Fruit fly (Drosophila melanogaster) whole organism, wandering third instar larva: ENCODE data around the gene Shmt.

Experiments
- Abd-B ChIP-seq: fragments of >200 bp; optimal IDR thresholded peaks from 2 replicates; lab custom pipeline; 2017; ENCODE audit warnings: missing biosample characterization, missing genetic modification characterization
- CG32264 ChIP-seq: fragments of 200-800 bp; sonication (Bioruptor generic); optimal IDR thresholded peaks from 2 replicates; lab custom pipeline; 2016; ENCODE audit warnings: missing biosample characterization, missing genetic modification characterization
- CG9705 ChIP-seq: fragments of 200-800 bp; sonication (Bioruptor generic); optimal IDR thresholded peaks from 2 replicates; lab custom pipeline; 2018; ENCODE audit warnings: missing biosample characterization, mild to moderate bottlenecking, missing genetic modification characterization
- CrebA ChIP-seq: fragments of 200-800 bp; sonication (Bioruptor generic); optimal IDR thresholded peaks from 2 replicates; lab custom pipeline; 2016; ENCODE audit warnings: missing biosample characterization, mild to moderate bottlenecking, missing genetic modification characterization, borderline replicate concordance
- Dfd ChIP-seq: fragments of >200 bp; optimal IDR thresholded peaks from 2 replicates; lab custom pipeline; 2017; ENCODE audit warnings: missing biosample characterization, missing genetic modification characterization
- Dif ChIP-seq: fragments of 200-275, 200-300 bp; sonication (Bioruptor generic); optimal IDR thresholded peaks from 2 replicates; lab custom pipeline; 2018; ENCODE audit warnings: missing biosample characterization, missing genetic modification characterization; ENCODE audit not compliant: partially characterized antibody
- GATAd ChIP-seq: sonication (Bioruptor generic); optimal IDR thresholded peaks from 2 replicates; lab custom pipeline; 2016; ENCODE audit warnings: missing biosample characterization, missing genetic modification characterization
- HLH106 ChIP-seq: fragments of 200-800 bp; optimal IDR thresholded peaks from 3 replicates; lab custom pipeline; 2019; ENCODE audit warnings: missing biosample characterization, mild to moderate bottlenecking, missing genetic modification characterization, moderate library complexity
- Hnf4 ChIP-seq: fragments of 200-800 bp; sonication (Bioruptor generic); optimal IDR thresholded peaks from 2 replicates; lab custom pipeline; 2016; ENCODE audit warnings: missing biosample characterization, mild to moderate bottlenecking, missing genetic modification characterization
- Hr78 ChIP-seq: fragments of >200 bp; optimal IDR thresholded peaks from 2 replicates; lab custom pipeline; 2017; ENCODE audit warnings: missing biosample characterization, missing genetic modification characterization
- Hr83 ChIP-seq: fragments of 200-300 bp; sonication (Bioruptor generic); optimal IDR thresholded peaks from 2 replicates; lab custom pipeline; 2016; ENCODE audit warnings: missing biosample characterization, mild to moderate bottlenecking, missing genetic modification characterization, moderate library complexity; ENCODE audit not compliant: poor library complexity, severe bottlenecking
- Jra ChIP-seq: sonication (Bioruptor generic); optimal IDR thresholded peaks from 2 replicates; lab custom pipeline; 2016; ENCODE audit warnings: missing biosample characterization, missing genetic modification characterization
- Mio ChIP-seq: sonication (Bioruptor generic); optimal IDR thresholded peaks from 2 replicates; lab custom pipeline; 2016; ENCODE audit warnings: missing biosample characterization, missing genetic modification characterization
- Myc ChIP-seq: fragments of >200 bp; optimal IDR thresholded peaks from 2 replicates; lab custom pipeline; 2017
- N ChIP-seq: fragments of >200 bp; optimal IDR thresholded peaks from 2 replicates; lab custom pipeline; 2018; ENCODE audit warnings: missing biosample characterization, missing external identifiers, missing genetic modification characterization
- OdsH ChIP-seq: fragments of 200-800 bp; sonication (Bioruptor generic); optimal IDR thresholded peaks from 2 replicates; lab custom pipeline; 2016; ENCODE audit warnings: missing biosample characterization, mild to moderate bottlenecking, missing genetic modification characterization
- Rel ChIP-seq, 2 experiments: fragments of 200-800 bp; sonication (Bioruptor generic) in 1 of 2; optimal IDR thresholded peaks; 2 replicates in 1 of 2; 3 replicates in 1 of 2; lab custom pipeline; 2016 to 2019; ENCODE audit warnings: mild to moderate bottlenecking in 2 of 2, missing biosample characterization in 2 of 2, missing genetic modification characterization in 2 of 2, moderate library complexity in 1 of 2
- Sp1 ChIP-seq: fragments of 200-800 bp; sonication (Bioruptor generic); optimal IDR thresholded peaks from 3 replicates; lab custom pipeline; 2019; ENCODE audit warnings: missing biosample characterization, mild to moderate bottlenecking, missing genetic modification characterization, moderate library complexity
- Vsx2 ChIP-seq: fragments of 200-300, 225-300 bp; sonication (Bioruptor generic); optimal IDR thresholded peaks from 2 replicates; lab custom pipeline; 2018; ENCODE audit warnings: missing biosample characterization, missing genetic modification characterization; ENCODE audit not compliant: partially characterized antibody
- br ChIP-seq: fragments of 200-800 bp; sonication (Bioruptor generic); optimal IDR thresholded peaks from 2 replicates; lab custom pipeline; 2016; ENCODE audit warnings: missing biosample characterization, missing genetic modification characterization
- brk ChIP-seq: fragments of 200-800 bp; sonication (Bioruptor generic); optimal IDR thresholded peaks from 2 replicates; lab custom pipeline; 2016; ENCODE audit warnings: missing biosample characterization, mild to moderate bottlenecking, missing genetic modification characterization
- dl ChIP-seq, 2 experiments: fragments of 175-275, 200-275 bp in 1 of 2; fragments of 200-275 bp in 1 of 2; sonication (Bioruptor generic); optimal IDR thresholded peaks; lab custom pipeline; 2018; ENCODE audit warnings: mild to moderate bottlenecking in 2 of 2, missing biosample characterization in 2 of 2, missing genetic modification characterization in 2 of 2, moderate library complexity in 2 of 2; ENCODE audit not compliant: partially characterized antibody in 2 of 2, insufficient read depth in 1 of 2
- dmrt93B ChIP-seq: fragments of 200-800 bp; sonication (Bioruptor generic); optimal IDR thresholded peaks from 2 replicates; lab custom pipeline; 2018; ENCODE audit warnings: missing biosample characterization, mild to moderate bottlenecking, missing genetic modification characterization
- dsf ChIP-seq: sonication (Bioruptor generic); optimal IDR thresholded peaks from 2 replicates; lab custom pipeline; 2016; ENCODE audit warnings: missing biosample characterization, missing genetic modification characterization, borderline replicate concordance
- ey ChIP-seq: fragments of 200-800 bp; sonication (Bioruptor generic); optimal IDR thresholded peaks from 2 replicates; lab custom pipeline; 2016; ENCODE audit warnings: missing biosample characterization, missing genetic modification characterization
- foxo ChIP-seq, 2 experiments: fragments of 200-800 bp; sonication (Bioruptor generic); optimal IDR thresholded peaks; 2 replicates in 1 of 2; 3 replicates in 1 of 2; lab custom pipeline; 2016 to 2017; ENCODE audit warnings: missing biosample characterization in 2 of 2, missing genetic modification characterization in 2 of 2
- fru ChIP-seq: fragments of 200-800 bp; sonication (Bioruptor generic); optimal IDR thresholded peaks from 3 replicates; lab custom pipeline; 2016; ENCODE audit warnings: missing biosample characterization, mild to moderate bottlenecking, missing genetic modification characterization
- h ChIP-seq: fragments of 200-800 bp; sonication (Bioruptor generic); optimal IDR thresholded peaks from 3 replicates; lab custom pipeline; 2016; ENCODE audit warnings: missing biosample characterization, mild to moderate bottlenecking, missing genetic modification characterization
- jim ChIP-seq: fragments of 175-275, 200-325 bp; sonication (Bioruptor generic); optimal IDR thresholded peaks from 2 replicates; lab custom pipeline; 2016; ENCODE audit warnings: missing biosample characterization, mild to moderate bottlenecking, missing genetic modification characterization
- lola ChIP-seq: fragments of >200 bp; optimal IDR thresholded peaks from 2 replicates; lab custom pipeline; 2017; ENCODE audit warnings: missing biosample characterization, missing genetic modification characterization
- pan ChIP-seq: fragments of >200 bp; optimal IDR thresholded peaks from 2 replicates; lab custom pipeline; 2017
- psq ChIP-seq: fragments of 200-800 bp; sonication (Bioruptor generic); optimal IDR thresholded peaks from 3 replicates; lab custom pipeline; 2017; ENCODE audit warnings: missing biosample characterization, mild to moderate bottlenecking, missing genetic modification characterization, moderate library complexity
- rgr ChIP-seq: fragments of 200-800 bp; sonication (Bioruptor generic); optimal IDR thresholded peaks from 3 replicates; lab custom pipeline; 2016; ENCODE audit warnings: missing biosample characterization, mild to moderate bottlenecking, missing genetic modification characterization
- sage ChIP-seq: fragments of 200-800 bp; sonication (Bioruptor generic); optimal IDR thresholded peaks from 2 replicates; lab custom pipeline; 2016; ENCODE audit warnings: missing biosample characterization, mild to moderate bottlenecking, missing genetic modification characterization
- sv ChIP-seq: fragments of 200-800 bp; sonication (Bioruptor generic); optimal IDR thresholded peaks from 3 replicates; lab custom pipeline; 2016; ENCODE audit warnings: missing biosample characterization, missing genetic modification characterization
- tai ChIP-seq: sonication (Bioruptor generic); optimal IDR thresholded peaks from 2 replicates; lab custom pipeline; 2016; ENCODE audit warnings: missing biosample characterization, missing genetic modification characterization
- usp ChIP-seq: fragments of >200 bp; optimal IDR thresholded peaks from 2 replicates; lab custom pipeline; 2017; ENCODE audit warnings: missing biosample characterization, missing genetic modification characterization
- woc ChIP-seq: sonication (Bioruptor generic); optimal IDR thresholded peaks from 2 replicates; lab custom pipeline; 2016; ENCODE audit warnings: missing biosample characterization, mild to moderate bottlenecking, missing genetic modification characterization

Gene Shmt

DNA sequence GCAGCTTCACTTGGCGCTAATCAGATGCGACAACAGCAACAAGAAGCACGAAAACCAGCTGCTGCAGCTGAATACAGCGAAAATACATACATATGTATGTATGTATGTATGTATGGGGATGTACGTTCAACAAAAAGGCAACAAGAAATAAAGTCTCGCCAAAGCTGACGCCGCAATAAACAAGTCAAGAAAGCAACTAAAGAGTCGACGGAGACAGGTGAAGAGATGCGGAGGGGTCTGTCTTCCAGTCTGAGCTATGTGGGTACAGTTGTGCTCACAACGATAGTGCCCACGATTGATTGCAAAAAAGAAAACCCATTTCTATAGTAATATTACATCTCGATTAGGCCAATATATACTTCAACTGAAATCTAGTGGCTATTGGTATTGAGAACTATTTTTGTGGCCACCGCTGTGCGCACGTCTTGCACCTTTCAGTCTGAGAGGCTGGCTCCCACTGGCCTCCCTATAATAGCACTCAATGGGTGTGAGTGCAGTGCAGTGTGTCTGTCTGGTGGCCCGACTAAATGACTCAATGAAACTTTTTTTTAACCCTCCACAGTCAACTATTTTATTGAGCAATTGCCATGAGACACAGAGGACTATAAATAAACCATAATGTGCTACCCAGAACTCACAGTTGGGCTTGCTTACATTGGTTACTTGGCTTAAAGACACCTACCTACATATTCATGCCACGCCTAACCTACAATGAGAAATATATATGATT, 20.6 kb downstream of the Shmt start:
- no peak for TF ChIP-seq dl (GFP tag; optimal IDR thresholded peaks at IDR 0.05; lab: Kevin White, UChicago; ENCODE audit: insufficient read depth in 1 of 2, partially characterized antibody in 2 of 2)
- TF ChIP-seq HLH106 = peak; percentile 94
- TF ChIP-seq CG9705 = peak; percentile 89
- peak; percentile 91 for TF ChIP-seq CG32264 (GFP tag; lab: Kevin White, UChicago)
- no peak for TF ChIP-seq pan (lab: Kevin White, UChicago)
- TF ChIP-seq Jra = peak; percentile 93
- TF ChIP-seq Rel (GFP tag; optimal IDR thresholded peaks at IDR 0.05; lab: Kevin White, UChicago) = peak; percentile 48
- peak; percentile 79 for TF ChIP-seq Rel (tag; optimal IDR thresholded peaks at IDR 0.05; lab: Kevin White, UChicago)
- peak; percentile 96 for TF ChIP-seq Sp1 (GFP tag; lab: Kevin White, UChicago)
- TF ChIP-seq psq = peak; percentile 92
- TF ChIP-seq Mio (GFP tag; lab: Kevin White, UChicago) = peak; percentile 84
- TF ChIP-seq Hr83 (GFP tag; lab: Kevin White, UChicago) = peak; percentile 93
- TF ChIP-seq sage (GFP tag; lab: Kevin White, UChicago) = peak; percentile 92
- TF ChIP-seq lola (GFP tag; lab: Kevin White, UChicago) = no peak
- TF ChIP-seq Hnf4 (GFP tag; lab: Kevin White, UChicago) = peak; percentile 98
- peak; percentile 93 for TF ChIP-seq dmrt93B
- peak; percentile 95 for TF ChIP-seq fru
- no peak for TF ChIP-seq Hr78 (GFP tag; lab: Kevin White, UChicago)
- no peak for TF ChIP-seq Vsx2 (GFP tag; lab: Kevin White, UChicago)
- peak; percentile 81 for TF ChIP-seq jim (GFP tag; lab: Kevin White, UChicago)
- TF ChIP-seq tai = peak; percentile 96
- peak; percentile 78 for TF ChIP-seq dsf
- peak; percentile 81 for TF ChIP-seq sv (GFP tag; lab: Kevin White, UChicago)
- TF ChIP-seq Abd-B (GFP tag; lab: Kevin White, UChicago) = no peak
- TF ChIP-seq Dif (GFP tag; lab: Kevin White, UChicago) = no peak
- peak; percentile 95 for TF ChIP-seq rgr (GFP tag; lab: Kevin White, UChicago)
- peak; percentile 94 for TF ChIP-seq OdsH (GFP tag; lab: Kevin White, UChicago)
- peak; percentile 97 for TF ChIP-seq woc (GFP tag; lab: Kevin White, UChicago)
- peak; percentile 76 to 95 for TF ChIP-seq foxo (GFP tag; optimal IDR thresholded peaks at IDR 0.05; lab: Kevin White, UChicago)
- peak; percentile 75 for TF ChIP-seq CrebA
- TF ChIP-seq GATAd (GFP tag; lab: Kevin White, UChicago) = peak; percentile 84
- TF ChIP-seq Dfd = no peak
- no peak for TF ChIP-seq usp (GFP tag; lab: Kevin White, UChicago)
- TF ChIP-seq Myc = no peak
- peak; percentile 97 for TF ChIP-seq br (GFP tag; lab: Kevin White, UChicago)
- peak; percentile 97 for TF ChIP-seq ey
- no peak for TF ChIP-seq N (GFP tag; lab: Kevin White, UChicago)
- TF ChIP-seq h (GFP tag; lab: Kevin White, UChicago) = peak; percentile 97
- peak; percentile 87 for TF ChIP-seq brk (GFP tag; lab: Kevin White, UChicago)

dm6 chrX:5894529-5895487, 21.8 kb downstream of the Shmt start:
- peak; percentile 14 for TF ChIP-seq HLH106
- TF ChIP-seq tai = no peak
- TF ChIP-seq usp (GFP tag; lab: Kevin White, UChicago) = no peak
- no peak for TF ChIP-seq CrebA
- no peak for TF ChIP-seq lola (GFP tag; lab: Kevin White, UChicago)
- TF ChIP-seq Dfd = no peak
- peak; percentile 7 for TF ChIP-seq Hnf4 (GFP tag; lab: Kevin White, UChicago)
- TF ChIP-seq Rel (GFP tag; optimal IDR thresholded peaks at IDR 0.05; lab: Kevin White, UChicago) = no peak
- no peak for TF ChIP-seq Rel (tag; optimal IDR thresholded peaks at IDR 0.05; lab: Kevin White, UChicago)
- TF ChIP-seq rgr (GFP tag; lab: Kevin White, UChicago) = no peak
- TF ChIP-seq OdsH (GFP tag; lab: Kevin White, UChicago) = no peak
- no peak for TF ChIP-seq sv (GFP tag; lab: Kevin White, UChicago)
- TF ChIP-seq Hr78 (GFP tag; lab: Kevin White, UChicago) = no peak
- no peak for TF ChIP-seq ey
- no peak for TF ChIP-seq sage (GFP tag; lab: Kevin White, UChicago)
- no peak for TF ChIP-seq Hr83 (GFP tag; lab: Kevin White, UChicago)
- TF ChIP-seq dl (GFP tag; optimal IDR thresholded peaks at IDR 0.05; lab: Kevin White, UChicago; ENCODE audit: insufficient read depth in 1 of 2, partially characterized antibody in 2 of 2) = no peak
- TF ChIP-seq Dif (GFP tag; lab: Kevin White, UChicago) = no peak
- TF ChIP-seq Myc = no peak
- TF ChIP-seq Mio (GFP tag; lab: Kevin White, UChicago) = no peak
- TF ChIP-seq fru = peak; percentile 5
- no peak for TF ChIP-seq h (GFP tag; lab: Kevin White, UChicago)
- no peak for TF ChIP-seq dmrt93B
- no peak for TF ChIP-seq br (GFP tag; lab: Kevin White, UChicago)
- TF ChIP-seq N (GFP tag; lab: Kevin White, UChicago) = no peak
- no peak for TF ChIP-seq brk (GFP tag; lab: Kevin White, UChicago)
- TF ChIP-seq woc (GFP tag; lab: Kevin White, UChicago) = peak; percentile 19
- peak in 1 of 2 experiments; percentile 20 for TF ChIP-seq foxo (GFP tag; optimal IDR thresholded peaks at IDR 0.05; lab: Kevin White, UChicago)
- TF ChIP-seq GATAd (GFP tag; lab: Kevin White, UChicago) = no peak
- no peak for TF ChIP-seq CG9705
- no peak for TF ChIP-seq Sp1 (GFP tag; lab: Kevin White, UChicago)
- TF ChIP-seq pan (lab: Kevin White, UChicago) = no peak
